Worm (Caenorhabditis elegans): Measurements from ENCODE around the gene smf-2.

The smf-2 gene

ce11 chrX:6747906-6748356 lies 29.4 kb upstream of the smf-2 start (continued):
- no peak for TF ChIP-seq nhr-237 (tag; optimal IDR thresholded peaks at IDR 0.05)
- TF ChIP-seq unc-62 (GFP tag; optimal IDR thresholded peaks at IDR 0.05): no peak
- TF ChIP-seq fos-1 (tag; optimal IDR thresholded peaks at IDR 0.05): peak; percentile 79
- no peak for TF ChIP-seq zag-1 (tag; optimal IDR thresholded peaks at IDR 0.05)
- TF ChIP-seq peb-1 (tag; optimal IDR thresholded peaks at IDR 0.05): no peak
- no peak for TF ChIP-seq mbf-1 (tag; optimal IDR thresholded peaks at IDR 0.05)
- no peak for TF ChIP-seq nhr-12 (tag; optimal IDR thresholded peaks at IDR 0.05)

- no peak for TF ChIP-seq sma-3 (GFP tag; optimal IDR thresholded peaks at IDR 0.05)
- TF ChIP-seq sma-9 (GFP tag; optimal IDR thresholded peaks at IDR 0.05): peak; percentile 2
- no peak for TF ChIP-seq sma-9 (tag; optimal IDR thresholded peaks at IDR 0.05)
- peak; percentile 68 to 90 for TF ChIP-seq mdl-1 (tag; optimal IDR thresholded peaks at IDR 0.05)
- TF ChIP-seq C34F6.9 (tag; optimal IDR thresholded peaks at IDR 0.05): peak; percentile 3
These were observed 28.4 kb upstream of the smf-2 start for ce11 chrX:6746849-6747248.

- TF ChIP-seq F13H6.1 (tag; optimal IDR thresholded peaks at IDR 0.05) (peak; percentile 66), nhr-77 (tag; optimal IDR thresholded peaks at IDR 0.05) (no peak), nhr-21 (tag; optimal IDR thresholded peaks at IDR 0.05) (peak; percentile 45), ztf-4 (tag; optimal IDR thresholded peaks at IDR 0.05) (no peak), Y55F3AM.14 (GFP tag; optimal IDR thresholded peaks at IDR 0.05) (no peak), nhr-129 (tag; optimal IDR thresholded peaks at IDR 0.05) (peak; percentile 63), elt-3 (tag; optimal IDR thresholded peaks at IDR 0.05) (no peak), sma-9 (GFP tag; optimal IDR thresholded peaks at IDR 0.05) (peak; percentile 89), sma-9 (tag; optimal IDR thresholded peaks at IDR 0.05) (no peak), aly-2 (tag; optimal IDR thresholded peaks at IDR 0.05) (no peak), sem-4 (tag; optimal IDR thresholded peaks at IDR 0.05) (no peak), ceh-16 (tag; optimal IDR thresholded peaks at IDR 0.05) (no peak), R02D3.7 (tag; optimal IDR thresholded peaks at IDR 0.05) (no peak), crh-2 (tag; optimal IDR thresholded peaks at IDR 0.05) (no peak), egl-27 (tag; optimal IDR thresholded peaks at IDR 0.05) (peak; percentile 16), mdl-1 (tag; optimal IDR thresholded peaks at IDR 0.05) (peak; percentile 80 to 83), nhr-6 (tag; optimal IDR thresholded peaks at IDR 0.05) (no peak), nhr-237 (tag; optimal IDR thresholded peaks at IDR 0.05) (no peak)
These were observed 27.0 kb upstream of the smf-2 start for ce11 chrX:6745515-6745914.

ce11 chrX:6744978-6745377 lies 26.5 kb upstream of the smf-2 start:
- TF ChIP-seq aly-2 (tag; optimal IDR thresholded peaks at IDR 0.05): no peak
- peak in 1 of 2 experiments; percentile 6 for TF ChIP-seq lsy-2 (tag; optimal IDR thresholded peaks at IDR 0.05)
- peak; percentile 84 to 90 for TF ChIP-seq mdl-1 (tag; optimal IDR thresholded peaks at IDR 0.05)
- TF ChIP-seq zag-1 (tag; optimal IDR thresholded peaks at IDR 0.05): peak; percentile 68
- peak; percentile 80 for TF ChIP-seq nhr-129 (tag; optimal IDR thresholded peaks at IDR 0.05)
- TF ChIP-seq egl-27 (tag; optimal IDR thresholded peaks at IDR 0.05): no peak
- no peak for TF ChIP-seq unc-62 (GFP tag; optimal IDR thresholded peaks at IDR 0.05)
- TF ChIP-seq sma-9 (GFP tag; optimal IDR thresholded peaks at IDR 0.05): peak; percentile 54
- no peak for TF ChIP-seq sma-9 (tag; optimal IDR thresholded peaks at IDR 0.05)

ce11 chrX:6744537-6744936 lies 26.0 kb upstream of the smf-2 start:
- TF ChIP-seq elt-1 (tag; optimal IDR thresholded peaks at IDR 0.05): no peak
- TF ChIP-seq Y55F3AM.14 (GFP tag; optimal IDR thresholded peaks at IDR 0.05): no peak
- TF ChIP-seq egl-27 (tag; optimal IDR thresholded peaks at IDR 0.05): peak; percentile 33
- peak; percentile 78 to 95 for TF ChIP-seq mdl-1 (tag; optimal IDR thresholded peaks at IDR 0.05)
- peak; percentile 28 for TF ChIP-seq skn-1 (tag; optimal IDR thresholded peaks at IDR 0.05)
- TF ChIP-seq unc-55 (GFP tag; optimal IDR thresholded peaks at IDR 0.05): no peak
- TF ChIP-seq elt-3 (tag; optimal IDR thresholded peaks at IDR 0.05): no peak
- TF ChIP-seq fos-1 (tag; optimal IDR thresholded peaks at IDR 0.05): peak; percentile 95
- peak; percentile 95 for TF ChIP-seq sma-9 (GFP tag; optimal IDR thresholded peaks at IDR 0.05)
- no peak for TF ChIP-seq sma-9 (tag; optimal IDR thresholded peaks at IDR 0.05)
- peak; percentile 11 for TF ChIP-seq blmp-1 (tag; optimal IDR thresholded peaks at IDR 0.05; ENCODE audit: insufficient read depth)
- TF ChIP-seq nhr-21 (tag; optimal IDR thresholded peaks at IDR 0.05): peak; percentile 25
- peak; percentile 19 for TF ChIP-seq sma-3 (GFP tag; optimal IDR thresholded peaks at IDR 0.05)
- peak; percentile 48 for TF ChIP-seq crh-2 (tag; optimal IDR thresholded peaks at IDR 0.05)
- peak; percentile 65 for TF ChIP-seq gmeb-1 (tag; optimal IDR thresholded peaks at IDR 0.05)

Measured in whole organism, L2 larva.